Fruit fly (Drosophila melanogaster) whole organism, embryonic: Measurements from ENCODE around the gene CAH3.

Source experiments
- B-H2 ChIP-seq: fragments of 200-800 bp; sonication (Bioruptor generic); optimal IDR thresholded peaks from 2 replicates; lab custom pipeline; 2018; ENCODE audit warnings: missing biosample characterization, mild to moderate bottlenecking, missing genetic modification characterization
- CG10267 ChIP-seq: fragments of 200-800 bp; sonication (Bioruptor generic); optimal IDR thresholded peaks from 2 replicates; lab custom pipeline; 2018; ENCODE audit warnings: missing biosample characterization, mild to moderate bottlenecking, missing genetic modification characterization, moderate library complexity
- CG10565 ChIP-seq: fragments of 200-800 bp; sonication (Bioruptor generic); optimal IDR thresholded peaks from 3 replicates; lab custom pipeline; 2016; ENCODE audit warnings: missing biosample characterization, mild to moderate bottlenecking, missing genetic modification characterization
- CG10959 ChIP-seq: fragments of 200-800 bp; sonication (Bioruptor generic); IDR thresholded peaks from 2 replicates; pipeline ENCODE4 v1.3.6; 2022; ENCODE audit warnings: missing biosample characterization, missing genetic modification characterization
- CG10979 ChIP-seq: fragments of 200-800 bp; sonication (Bioruptor generic); optimal IDR thresholded peaks from 2 replicates; lab custom pipeline; 2018; ENCODE audit warnings: missing biosample characterization, mild to moderate bottlenecking, missing genetic modification characterization, moderate library complexity
- CG11560 ChIP-seq: fragments of 200-800 bp; sonication (Bioruptor generic); IDR thresholded peaks from 3 replicates; pipeline ENCODE4 v1.3.6; 2022; ENCODE audit warnings: missing biosample characterization, missing genetic modification characterization
- CG12071 ChIP-seq: fragments of 200-800 bp; sonication (Bioruptor generic); optimal IDR thresholded peaks from 3 replicates; lab custom pipeline; 2018; ENCODE audit warnings: missing biosample characterization, mild to moderate bottlenecking, missing genetic modification characterization
- CG14710 ChIP-seq: fragments of 200-800 bp; sonication (Bioruptor generic); optimal IDR thresholded peaks from 3 replicates; lab custom pipeline; 2019; ENCODE audit warnings: missing biosample characterization, mild to moderate bottlenecking, missing genetic modification characterization, moderate library complexity
- CG15479 ChIP-seq: fragments of 200-800 bp; sonication (Bioruptor generic); optimal IDR thresholded peaks from 3 replicates; lab custom pipeline; 2019; ENCODE audit warnings: missing biosample characterization, mild to moderate bottlenecking, missing genetic modification characterization, moderate library complexity
- CG15601 ChIP-seq: fragments of 200-800 bp; sonication (Bioruptor generic); optimal IDR thresholded peaks from 3 replicates; lab custom pipeline; 2019; ENCODE audit warnings: missing biosample characterization, mild to moderate bottlenecking, missing genetic modification characterization, moderate library complexity
- CG1647 ChIP-seq: fragments of 200-800 bp; sonication (Bioruptor generic); optimal IDR thresholded peaks from 3 replicates; lab custom pipeline; 2016; ENCODE audit warnings: missing biosample characterization, missing genetic modification characterization
- CG17186 ChIP-seq: fragments of 200-800 bp; sonication (Bioruptor generic); optimal IDR thresholded peaks from 3 replicates; lab custom pipeline; 2017; ENCODE audit warnings: missing biosample characterization, missing genetic modification reagents, missing genetic modification characterization
- CG2712 ChIP-seq: fragments of 200-800 bp; optimal IDR thresholded peaks from 3 replicates; lab custom pipeline; 2019; ENCODE audit warnings: missing biosample characterization, mild to moderate bottlenecking, missing genetic modification characterization, moderate library complexity
- CG2889 ChIP-seq: fragments of 200-800 bp; sonication (Bioruptor generic); IDR thresholded peaks from 3 replicates; pipeline ENCODE4 v1.3.6; 2022; ENCODE audit warnings: missing biosample characterization, missing genetic modification characterization
- CG30431 ChIP-seq: fragments of 200-800 bp; sonication (Bioruptor generic); optimal IDR thresholded peaks from 2 replicates; lab custom pipeline; 2017; ENCODE audit warnings: missing biosample characterization, missing genetic modification characterization
- CG31224 ChIP-seq: fragments of 200-800 bp; sonication (Bioruptor generic); IDR thresholded peaks from 2 replicates; pipeline ENCODE4 v1.3.6; 2022; ENCODE audit warnings: missing biosample characterization, missing genetic modification characterization
- CG34376 ChIP-seq: fragments of 200-800 bp; sonication (Bioruptor generic); optimal IDR thresholded peaks from 2 replicates; lab custom pipeline; 2018; ENCODE audit warnings: missing biosample characterization, mild to moderate bottlenecking, missing genetic modification characterization
- CG6765 ChIP-seq: fragments of 200-800 bp; sonication (Bioruptor generic); optimal IDR thresholded peaks from 3 replicates; lab custom pipeline; 2017; ENCODE audit warnings: missing biosample characterization, mild to moderate bottlenecking, missing genetic modification characterization
- CG7357 ChIP-seq: fragments of 200-800 bp; sonication (Bioruptor generic); IDR thresholded peaks from 3 replicates; pipeline ENCODE4 v1.3.6; 2022; ENCODE audit warnings: missing biosample characterization, missing genetic modification characterization
- CG7372 ChIP-seq: fragments of 200-800 bp; sonication (Bioruptor generic); IDR thresholded peaks from 2 replicates; pipeline ENCODE4 v1.3.6; 2022; ENCODE audit warnings: missing biosample characterization, missing genetic modification characterization
- CG8944 ChIP-seq: fragments of 200-800 bp; sonication (Bioruptor generic); optimal IDR thresholded peaks from 3 replicates; lab custom pipeline; 2016; ENCODE audit warnings: missing biosample characterization, missing genetic modification characterization
- CG9727 ChIP-seq: fragments of 200-800 bp; sonication (Bioruptor generic); optimal IDR thresholded peaks from 3 replicates; lab custom pipeline; 2017; ENCODE audit warnings: missing biosample characterization, mild to moderate bottlenecking, missing genetic modification characterization
- CG9932 ChIP-seq: fragments of 200-800 bp; sonication (Bioruptor generic); IDR thresholded peaks from 2 replicates; pipeline ENCODE4 v1.3.6; 2022; ENCODE audit warnings: missing biosample characterization, missing genetic modification characterization
- Deaf1 ChIP-seq: fragments of 200-800 bp; optimal IDR thresholded peaks from 3 replicates; lab custom pipeline; 2019; ENCODE audit warnings: missing biosample characterization, mild to moderate bottlenecking, missing genetic modification characterization, moderate library complexity
- Dref ChIP-seq: fragments of 200-800 bp; sonication (Bioruptor generic); IDR thresholded peaks from 2 replicates; pipeline ENCODE4 v1.3.6; 2022; ENCODE audit warnings: missing biosample characterization, missing genetic modification characterization
- Eip74EF ChIP-seq, 2 experiments: fragments of 200-800 bp in 1 of 2; fragments of >200 bp in 1 of 2; sonication (Bioruptor generic) in 1 of 2; optimal IDR thresholded peaks; 2 replicates each; lab custom pipeline; 2017 to 2019; ENCODE audit warnings: missing biosample characterization in 2 of 2, missing genetic modification characterization in 2 of 2, mild to moderate bottlenecking in 1 of 2, moderate library complexity in 1 of 2
- Ets65A ChIP-seq: fragments of 200-800 bp; sonication (Bioruptor generic); peaks from one replicate; lab custom pipeline; 2016; ENCODE audit warnings: missing biosample characterization, missing genetic modification characterization
- Fer1 ChIP-seq: fragments of 200-800 bp; sonication (Bioruptor generic); optimal IDR thresholded peaks from 2 replicates; lab custom pipeline; 2017; ENCODE audit warnings: missing biosample characterization, mild to moderate bottlenecking, missing genetic modification characterization
- Fer3 ChIP-seq: fragments of 200-800 bp; sonication (Bioruptor generic); optimal IDR thresholded peaks from 2 replicates; lab custom pipeline; 2018; ENCODE audit warnings: missing biosample characterization, mild to moderate bottlenecking, missing genetic modification characterization, moderate library complexity
- Mrtf ChIP-seq: fragments of 200-800 bp; sonication (Bioruptor generic); IDR thresholded peaks from 3 replicates; pipeline ENCODE4 v1.3.6; 2022; ENCODE audit warnings: missing biosample characterization, missing genetic modification characterization
- Scr ChIP-seq: fragments of 200-800 bp; sonication (Bioruptor generic); IDR thresholded peaks from 2 replicates; pipeline ENCODE4 v1.3.6; 2022; ENCODE audit warnings: missing biosample characterization, missing genetic modification characterization; ENCODE audit not compliant: partially characterized antibody
- Spps ChIP-seq: fragments of 200-800 bp; sonication (Bioruptor generic); optimal IDR thresholded peaks from 2 replicates; lab custom pipeline; 2018; ENCODE audit warnings: missing biosample characterization, mild to moderate bottlenecking, missing genetic modification characterization
- ac ChIP-seq: fragments of 200-800 bp; sonication (Bioruptor generic); optimal IDR thresholded peaks from 3 replicates; lab custom pipeline; 2017; ENCODE audit warnings: missing biosample characterization, mild to moderate bottlenecking, missing genetic modification characterization
- br ChIP-seq: fragments of >200 bp; optimal IDR thresholded peaks from 2 replicates; lab custom pipeline; 2017
- dm ChIP-seq: fragments of 200-800 bp; sonication (Bioruptor generic); optimal IDR thresholded peaks from 3 replicates; lab custom pipeline; 2016; ENCODE audit warnings: missing biosample characterization, missing genetic modification characterization
- dmrt99B ChIP-seq: fragments of 200-800 bp; sonication (Bioruptor generic); optimal IDR thresholded peaks from 2 replicates; lab custom pipeline; 2018; ENCODE audit warnings: missing biosample characterization, mild to moderate bottlenecking, missing genetic modification characterization, moderate library complexity
- dysf ChIP-seq: fragments of 200-800 bp; sonication (Bioruptor generic); IDR thresholded peaks from 3 replicates; pipeline ENCODE4 v1.3.6; 2022; ENCODE audit warnings: missing biosample characterization, missing genetic modification characterization
- gcm2 ChIP-seq: fragments of 200-800 bp; sonication (Bioruptor generic); optimal IDR thresholded peaks from 2 replicates; lab custom pipeline; 2016; ENCODE audit warnings: missing biosample characterization, missing genetic modification characterization
- her ChIP-seq: fragments of 200-800 bp; sonication (Bioruptor generic); optimal IDR thresholded peaks from 2 replicates; lab custom pipeline; 2016; ENCODE audit warnings: missing biosample characterization, missing genetic modification characterization
- hkb ChIP-seq, 2 experiments: fragments of 200-800 bp in 1 of 2; fragments of >200 bp in 1 of 2; sonication (Bioruptor generic) in 1 of 2; IDR thresholded peaks in 1 of 2; optimal IDR thresholded peaks in 1 of 2; 2 replicates each; pipeline versions ENCODE4 v1.3.6 to Lab custom; 2017 to 2022; ENCODE audit warnings: missing biosample characterization in 1 of 2, missing genetic modification characterization in 1 of 2
- odd ChIP-seq: fragments of 200-800 bp; sonication (Bioruptor generic); optimal IDR thresholded peaks from 2 replicates; lab custom pipeline; 2017; ENCODE audit warnings: missing biosample characterization, mild to moderate bottlenecking, missing genetic modification characterization
- pb ChIP-seq: fragments of 200-800 bp; sonication (Bioruptor generic); optimal IDR thresholded peaks from 3 replicates; lab custom pipeline; 2016; ENCODE audit warnings: missing biosample characterization, missing genetic modification characterization
- peb ChIP-seq: fragments of 200-800 bp; sonication (Bioruptor generic); IDR thresholded peaks from 2 replicates; pipeline ENCODE4 v1.3.6; 2022; ENCODE audit warnings: missing biosample characterization, missing genetic modification characterization
- pita ChIP-seq: fragments of 200-800 bp; sonication (Bioruptor generic); optimal IDR thresholded peaks from 2 replicates; lab custom pipeline; 2017; ENCODE audit warnings: missing biosample characterization, mild to moderate bottlenecking, missing genetic modification characterization
- pros ChIP-seq: fragments of 200-800 bp; sonication (Bioruptor generic); optimal IDR thresholded peaks from 3 replicates; lab custom pipeline; 2019; ENCODE audit warnings: missing biosample characterization, mild to moderate bottlenecking, missing genetic modification characterization, moderate library complexity
- rib ChIP-seq: fragments of 200-800 bp; sonication (Bioruptor generic); IDR thresholded peaks from 2 replicates; pipeline ENCODE4 v1.3.6; 2022; ENCODE audit warnings: missing biosample characterization, missing genetic modification characterization
- sob ChIP-seq: fragments of 200-800 bp; sonication (Bioruptor generic); IDR thresholded peaks from 2 replicates; pipeline ENCODE4 v1.3.6; 2022; ENCODE audit warnings: missing biosample characterization, missing genetic modification characterization
- ttk ChIP-seq: fragments of 200-800 bp; sonication (Bioruptor generic); IDR thresholded peaks from 2 replicates; pipeline ENCODE4 v2.1.2; 2022; ENCODE audit warnings: missing biosample characterization, missing genetic modification characterization
- tup ChIP-seq: fragments of 200-800 bp; sonication (Bioruptor generic); optimal IDR thresholded peaks from 2 replicates; lab custom pipeline; 2016; ENCODE audit warnings: missing biosample characterization, mild to moderate bottlenecking, missing genetic modification characterization, moderate library complexity
- unpg ChIP-seq: fragments of 200-800 bp; sonication (Bioruptor generic); optimal IDR thresholded peaks from 3 replicates; lab custom pipeline; 2018; ENCODE audit warnings: missing biosample characterization, mild to moderate bottlenecking, missing genetic modification characterization, moderate library complexity
- wek ChIP-seq: fragments of 200-800 bp; sonication (Bioruptor generic); optimal IDR thresholded peaks from 3 replicates; lab custom pipeline; 2018; ENCODE audit warnings: missing biosample characterization, mild to moderate bottlenecking, missing genetic modification characterization, moderate library complexity

The CAH3 gene

dm6 chrX:8665576-8666297 is 15.3 kb upstream of the CAH3 start (continued):
- TF ChIP-seq CG30431 (GFP tag; lab: Kevin White, UChicago) = no peak
- TF ChIP-seq CG8944 (GFP tag; lab: Kevin White, UChicago) = no peak
- peak; percentile 59 for TF ChIP-seq CG2712 (tag; lab: Kevin White, UChicago)
- no peak for TF ChIP-seq CG7357 (GFP tag; lab: Robert Waterston, UW)
- peak; percentile 15 for TF ChIP-seq unpg
- no peak for TF ChIP-seq rib (GFP tag; lab: Robert Waterston, UW)
- no peak for TF ChIP-seq CG2889 (GFP tag; lab: Robert Waterston, UW)
- TF ChIP-seq CG11560 (tag; lab: Robert Waterston, UW) = no peak
- no peak for TF ChIP-seq CG9932
- TF ChIP-seq ttk (GFP tag; lab: Robert Waterston, UW) = no peak
- no peak for TF ChIP-seq Eip74EF (GFP tag; optimal IDR thresholded peaks at IDR 0.05; lab: Kevin White, UChicago)
- TF ChIP-seq tup (GFP tag; lab: Kevin White, UChicago) = no peak
- TF ChIP-seq Mrtf = no peak
- TF ChIP-seq br (lab: Kevin White, UChicago) = no peak
- TF ChIP-seq CG10979 (tag; lab: Kevin White, UChicago) = peak; percentile 34
- TF ChIP-seq CG10267 (tag; lab: Kevin White, UChicago) = peak; percentile 25
- TF ChIP-seq CG15479 (GFP tag; lab: Kevin White, UChicago) = no peak
- TF ChIP-seq CG1647 (GFP tag; lab: Kevin White, UChicago) = no peak
- no peak for TF ChIP-seq Spps (tag; lab: Kevin White, UChicago)
- no peak for TF ChIP-seq odd (GFP tag; lab: Kevin White, UChicago)
- TF ChIP-seq B-H2 (GFP tag; lab: Kevin White, UChicago) = no peak
- no peak for TF ChIP-seq CG12071 (GFP tag; lab: Kevin White, UChicago)
- no peak for TF ChIP-seq dm (GFP tag; lab: Kevin White, UChicago)
- TF ChIP-seq pb (GFP tag; lab: Kevin White, UChicago) = no peak
- TF ChIP-seq CG10565 (GFP tag; lab: Kevin White, UChicago) = no peak
- peak; percentile 12 for TF ChIP-seq ac
- TF ChIP-seq CG6765 (GFP tag; lab: Kevin White, UChicago) = no peak
- TF ChIP-seq Deaf1 (tag; lab: Kevin White, UChicago) = no peak
- no peak for TF ChIP-seq Fer3
- TF ChIP-seq CG34376 = no peak
- TF ChIP-seq CG17186 (GFP tag; lab: Kevin White, UChicago) = no peak
- TF ChIP-seq CG9727 (GFP tag; lab: Kevin White, UChicago) = peak; percentile 33
- peak; percentile 38 for TF ChIP-seq CG14710 (tag; lab: Kevin White, UChicago)
- TF ChIP-seq sob (GFP tag; lab: Robert Waterston, UW) = no peak
- no peak for TF ChIP-seq peb
- TF ChIP-seq dysf (GFP tag; lab: Robert Waterston, UW) = no peak
- TF ChIP-seq hkb (optimal IDR thresholded peaks at IDR 0.05; lab: Kevin White, UChicago) = no peak
- TF ChIP-seq hkb (GFP tag; IDR thresholded peaks at IDR 0.05; lab: Robert Waterston, UW) = no peak
- no peak for TF ChIP-seq pita
- TF ChIP-seq CG15601 (tag; lab: Kevin White, UChicago) = peak; percentile 6
- TF ChIP-seq Dref (GFP tag; lab: Robert Waterston, UW) = no peak
- TF ChIP-seq Scr (GFP tag; lab: Robert Waterston, UW) = no peak
- no peak for TF ChIP-seq her (GFP tag; lab: Kevin White, UChicago)
- no peak for TF ChIP-seq dmrt99B (tag; lab: Kevin White, UChicago)
- TF ChIP-seq CG10959 (GFP tag; lab: Robert Waterston, UW) = no peak
- TF ChIP-seq wek = no peak
- no peak for TF ChIP-seq CG31224 (GFP tag; lab: Robert Waterston, UW)
- no peak for TF ChIP-seq Ets65A (GFP tag; lab: Kevin White, UChicago)
- peak; percentile 53 for TF ChIP-seq pros (GFP tag; lab: Kevin White, UChicago)
- no peak for TF ChIP-seq Fer1
- no peak for TF ChIP-seq gcm2
- TF ChIP-seq CG7372 (GFP tag; lab: Robert Waterston, UW) = no peak
